Fruit fly (Drosophila melanogaster) whole organism, embryonic: ENCODE results near the gene CG7860.

Source experiments
- Ada2b ChIP-seq: fragments of 200-800 bp; sonication (Bioruptor generic); IDR thresholded peaks from 2 replicates; pipeline ENCODE4 v1.3.6; 2022; ENCODE audit warnings: missing biosample characterization, missing genetic modification characterization
- Atf3 ChIP-seq: fragments of 200-800 bp; sonication (Bioruptor generic); optimal IDR thresholded peaks from 3 replicates; lab custom pipeline; 2016; ENCODE audit warnings: missing biosample characterization, missing genetic modification characterization
- Awh ChIP-seq: fragments of 200-800 bp; sonication (Bioruptor generic); IDR thresholded peaks from 2 replicates; pipeline ENCODE4, ENCODE4 v1.3.6; 2022; ENCODE audit warnings: missing biosample characterization, missing genetic modification characterization
- Bteb2 ChIP-seq: fragments of 200-800 bp; sonication (Bioruptor generic); optimal IDR thresholded peaks from 2 replicates; lab custom pipeline; 2016; ENCODE audit warnings: missing biosample characterization, missing genetic modification characterization
- CG10321 ChIP-seq: fragments of 200-800 bp; sonication (Bioruptor generic); IDR thresholded peaks from 2 replicates; pipeline ENCODE4 v1.3.6; 2022; ENCODE audit warnings: missing biosample characterization, missing genetic modification characterization
- CG10543 ChIP-seq: fragments of 200-800 bp; sonication (Bioruptor generic); optimal IDR thresholded peaks from 3 replicates; lab custom pipeline; 2017; ENCODE audit warnings: missing biosample characterization, mild to moderate bottlenecking, missing genetic modification characterization, moderate library complexity
- CG11247 ChIP-seq: fragments of 200-800 bp; sonication (Bioruptor generic); IDR thresholded peaks from 2 replicates; pipeline ENCODE4 v1.3.6; 2022; ENCODE audit warnings: missing biosample characterization, missing genetic modification characterization
- CG13123 ChIP-seq: fragments of 200-800 bp; sonication (Bioruptor generic); optimal IDR thresholded peaks from 2 replicates; lab custom pipeline; 2016; ENCODE audit warnings: missing biosample characterization, missing genetic modification characterization
- CG14050 ChIP-seq: fragments of 200-800 bp; sonication (Bioruptor generic); IDR thresholded peaks from 3 replicates; pipeline ENCODE4 v1.3.6; 2022; ENCODE audit warnings: missing biosample characterization, missing genetic modification characterization
- CG14441 ChIP-seq: fragments of 200-800 bp; sonication (Bioruptor generic); IDR thresholded peaks from 2 replicates; pipeline ENCODE4 v1.3.6; 2022; ENCODE audit warnings: missing biosample characterization, missing genetic modification characterization
- CG14667 ChIP-seq: fragments of 200-800 bp; sonication (Bioruptor generic); IDR thresholded peaks from 2 replicates; pipeline ENCODE4 v1.3.6; 2022; ENCODE audit warnings: missing biosample characterization, missing genetic modification characterization
- CG15073 ChIP-seq: fragments of 200-800 bp; sonication (Bioruptor generic); optimal IDR thresholded peaks from 2 replicates; lab custom pipeline; 2016; ENCODE audit warnings: missing biosample characterization, missing genetic modification characterization
- CG15269 ChIP-seq: fragments of 200-800 bp; sonication (Bioruptor generic); optimal IDR thresholded peaks from 2 replicates; lab custom pipeline; 2018; ENCODE audit warnings: missing biosample characterization, mild to moderate bottlenecking, missing genetic modification characterization, moderate library complexity
- CG18764 ChIP-seq: fragments of 200-800 bp; sonication (Bioruptor generic); optimal IDR thresholded peaks from 3 replicates; lab custom pipeline; 2016; ENCODE audit warnings: missing biosample characterization, missing genetic modification characterization
- CG2129 ChIP-seq: fragments of 200-800 bp; sonication (Bioruptor generic); IDR thresholded peaks from 2 replicates; pipeline ENCODE4 v1.3.6; 2022; ENCODE audit warnings: missing biosample characterization, missing genetic modification characterization; ENCODE audit not compliant: partially characterized antibody
- CG2875 ChIP-seq: fragments of 200-800 bp; sonication (Bioruptor generic); optimal IDR thresholded peaks from 2 replicates; lab custom pipeline; 2017; ENCODE audit warnings: missing biosample characterization, mild to moderate bottlenecking, missing genetic modification characterization, missing genetic modification reagents
- CG30020 ChIP-seq: fragments of 200-800 bp; optimal IDR thresholded peaks from 2 replicates; lab custom pipeline; 2019; ENCODE audit warnings: missing biosample characterization, mild to moderate bottlenecking, missing genetic modification characterization, moderate library complexity
- CG3281 ChIP-seq: fragments of 200-800 bp; sonication (Bioruptor generic); optimal IDR thresholded peaks from 3 replicates; lab custom pipeline; 2017; ENCODE audit warnings: missing biosample characterization, mild to moderate bottlenecking, missing genetic modification characterization
- CG3838 ChIP-seq: fragments of 200-800 bp; sonication (Bioruptor generic); optimal IDR thresholded peaks from 3 replicates; lab custom pipeline; 2016; ENCODE audit warnings: missing biosample characterization, missing genetic modification characterization
- CG6254 ChIP-seq: fragments of 200-800 bp; sonication (Bioruptor generic); optimal IDR thresholded peaks from 3 replicates; lab custom pipeline; 2017; ENCODE audit warnings: mild to moderate bottlenecking, missing biosample characterization, missing genetic modification reagents, missing genetic modification characterization
- CG6854 ChIP-seq: fragments of 200-800 bp; sonication (Bioruptor generic); optimal IDR thresholded peaks from 3 replicates; lab custom pipeline; 2017; ENCODE audit warnings: missing biosample characterization, mild to moderate bottlenecking, missing genetic modification characterization
- CG7372 ChIP-seq: fragments of 200-800 bp; sonication (Bioruptor generic); IDR thresholded peaks from 2 replicates; pipeline ENCODE4 v1.3.6; 2022; ENCODE audit warnings: missing biosample characterization, missing genetic modification characterization
- CG9609 ChIP-seq: fragments of 200-800 bp; sonication (Bioruptor generic); optimal IDR thresholded peaks from 3 replicates; lab custom pipeline; 2016; ENCODE audit warnings: missing biosample characterization, missing genetic modification characterization
- Chrac-16 ChIP-seq: fragments of 200-800 bp; sonication (Bioruptor generic); optimal IDR thresholded peaks from 3 replicates; lab custom pipeline; 2016; ENCODE audit warnings: missing biosample characterization, missing genetic modification characterization
- Dbx ChIP-seq: fragments of 200-800 bp; sonication (Bioruptor generic); IDR thresholded peaks from 3 replicates; pipeline ENCODE4 v1.3.6; 2022; ENCODE audit warnings: missing biosample characterization, missing genetic modification characterization
- Deaf1 ChIP-seq: fragments of 200-800 bp; optimal IDR thresholded peaks from 3 replicates; lab custom pipeline; 2019; ENCODE audit warnings: missing biosample characterization, mild to moderate bottlenecking, missing genetic modification characterization, moderate library complexity
- Ets65A ChIP-seq: fragments of 200-800 bp; sonication (Bioruptor generic); peaks from one replicate; lab custom pipeline; 2016; ENCODE audit warnings: missing biosample characterization, missing genetic modification characterization
- Fer1 ChIP-seq: fragments of 200-800 bp; sonication (Bioruptor generic); optimal IDR thresholded peaks from 2 replicates; lab custom pipeline; 2017; ENCODE audit warnings: missing biosample characterization, mild to moderate bottlenecking, missing genetic modification characterization
- Gug ChIP-seq: fragments of 200-800 bp; sonication (Bioruptor generic); IDR thresholded peaks from 4 replicates; pipeline ENCODE4 v1.3.6; 2022; ENCODE audit warnings: missing biosample characterization, missing genetic modification characterization
- HLH4C ChIP-seq: fragments of 200-800 bp; sonication (Bioruptor generic); IDR thresholded peaks from 3 replicates; pipeline ENCODE4 v1.3.6; 2022; ENCODE audit warnings: missing biosample characterization, missing genetic modification characterization; ENCODE audit not compliant: partially characterized antibody
- MBD-R2 ChIP-seq: fragments of 200-800 bp; sonication (Bioruptor generic); IDR thresholded peaks from 2 replicates; pipeline ENCODE4 v1.3.6; 2022; ENCODE audit warnings: missing biosample characterization, missing genetic modification characterization
- PHDP ChIP-seq: fragments of 200-800 bp; sonication (Bioruptor generic); optimal IDR thresholded peaks from 3 replicates; lab custom pipeline; 2018; ENCODE audit warnings: missing biosample characterization, mild to moderate bottlenecking, missing genetic modification characterization, moderate library complexity
- Ptx1 ChIP-seq: fragments of 200-800 bp; sonication (Bioruptor generic); IDR thresholded peaks from 2 replicates; pipeline ENCODE4 v1.3.6; 2022; ENCODE audit warnings: missing biosample characterization, missing genetic modification characterization
- Side ChIP-seq: fragments of 200-800 bp; sonication (Bioruptor generic); optimal IDR thresholded peaks from 2 replicates; lab custom pipeline; 2016; ENCODE audit warnings: missing biosample characterization, missing genetic modification characterization
- TFAM ChIP-seq: fragments of 200-800 bp; sonication (Bioruptor generic); optimal IDR thresholded peaks from 2 replicates; lab custom pipeline; 2017; ENCODE audit warnings: missing biosample characterization, missing genetic modification characterization, inconsistent platforms
- ac ChIP-seq: fragments of 200-800 bp; sonication (Bioruptor generic); optimal IDR thresholded peaks from 3 replicates; lab custom pipeline; 2017; ENCODE audit warnings: missing biosample characterization, mild to moderate bottlenecking, missing genetic modification characterization
- amos ChIP-seq: fragments of 200-800 bp; sonication (Bioruptor generic); IDR thresholded peaks from 2 replicates; pipeline ENCODE4 v1.3.6; 2022; ENCODE audit warnings: missing biosample characterization, missing genetic modification characterization; ENCODE audit not compliant: partially characterized antibody
- bigmax ChIP-seq: fragments of 200-800 bp; sonication (Bioruptor generic); optimal IDR thresholded peaks from 2 replicates; lab custom pipeline; 2018; ENCODE audit warnings: missing biosample characterization, mild to moderate bottlenecking, missing genetic modification characterization
- cad ChIP-seq: fragments of >200 bp; optimal IDR thresholded peaks from 2 replicates; lab custom pipeline; 2017; ENCODE audit warnings: missing biosample characterization, missing genetic modification characterization
- cato ChIP-seq: fragments of 200-800 bp; sonication (Bioruptor generic); optimal IDR thresholded peaks from 2 replicates; lab custom pipeline; 2016; ENCODE audit warnings: missing biosample characterization, missing genetic modification characterization, borderline replicate concordance
- esg ChIP-seq: fragments of 200-800 bp; sonication (Bioruptor generic); conservative IDR thresholded peaks from 2 replicates; pipeline ENCODE4 v1.3.6; 2022; ENCODE audit warnings: missing biosample characterization, missing genetic modification characterization
- fu2 ChIP-seq: fragments of 200-800 bp; sonication (Bioruptor generic); optimal IDR thresholded peaks from 2 replicates; lab custom pipeline; 2016; ENCODE audit warnings: missing biosample characterization, missing genetic modification characterization
- gcm2 ChIP-seq: fragments of 200-800 bp; sonication (Bioruptor generic); optimal IDR thresholded peaks from 2 replicates; lab custom pipeline; 2016; ENCODE audit warnings: missing biosample characterization, missing genetic modification characterization
- lilli ChIP-seq: fragments of 200-800 bp; sonication (Bioruptor generic); optimal IDR thresholded peaks from 3 replicates; lab custom pipeline; 2016; ENCODE audit warnings: missing biosample characterization, missing genetic modification characterization
- rib ChIP-seq: fragments of 200-800 bp; sonication (Bioruptor generic); IDR thresholded peaks from 2 replicates; pipeline ENCODE4 v1.3.6; 2022; ENCODE audit warnings: missing biosample characterization, missing genetic modification characterization
- row ChIP-seq: fragments of 200-800 bp; sonication (Bioruptor generic); IDR thresholded peaks from 3 replicates; pipeline ENCODE4 v1.3.6; 2022; ENCODE audit warnings: missing biosample characterization, missing genetic modification characterization
- sd ChIP-seq: fragments of 200-800 bp; sonication (Bioruptor generic); optimal IDR thresholded peaks from 3 replicates; lab custom pipeline; 2018; ENCODE audit warnings: missing biosample characterization, mild to moderate bottlenecking, missing genetic modification characterization, moderate library complexity
- sens-2 ChIP-seq: fragments of 200-800 bp; sonication (Bioruptor generic); IDR thresholded peaks from 2 replicates; pipeline ENCODE4 v1.3.6; 2022; ENCODE audit warnings: missing biosample characterization, missing genetic modification characterization
- stwl ChIP-seq: fragments of 200-800 bp; sonication (Bioruptor generic); optimal IDR thresholded peaks from 3 replicates; lab custom pipeline; 2018; ENCODE audit warnings: missing biosample characterization, mild to moderate bottlenecking, missing genetic modification characterization, moderate library complexity
- tap ChIP-seq: fragments of 200-800 bp; optimal IDR thresholded peaks from 3 replicates; lab custom pipeline; 2019; ENCODE audit warnings: missing biosample characterization, mild to moderate bottlenecking, missing genetic modification characterization, moderate library complexity
- tin ChIP-seq: fragments of 200-800 bp; sonication (Bioruptor generic); optimal IDR thresholded peaks from 3 replicates; lab custom pipeline; 2016; ENCODE audit warnings: missing biosample characterization, missing genetic modification characterization
- unc-4 ChIP-seq: fragments of 200-800 bp; sonication (Bioruptor generic); IDR thresholded peaks from 2 replicates; pipeline ENCODE4 v1.3.6; 2022; ENCODE audit warnings: missing biosample characterization, missing genetic modification characterization; ENCODE audit not compliant: partially characterized antibody
- vvl ChIP-seq: fragments of 200-800 bp; sonication (Bioruptor generic); IDR thresholded peaks from 2 replicates; pipeline ENCODE4 v1.3.6; 2022; ENCODE audit warnings: missing biosample characterization, missing genetic modification characterization

CG7860 gene

dm6 chrX:15574384-15574783 lies 5.6 kb downstream of the CG7860 start, which contains the start of gene CG9213 (continued):
- TF ChIP-seq cad (GFP tag; lab: Kevin White, UChicago) = no peak
- no peak for TF ChIP-seq Deaf1 (tag; lab: Kevin White, UChicago)
- no peak for TF ChIP-seq CG15073
- TF ChIP-seq ac (GFP tag; lab: Kevin White, UChicago) = no peak
- TF ChIP-seq CG10321 (GFP tag; lab: Robert Waterston, UW) = no peak
- TF ChIP-seq Side (GFP tag; lab: Kevin White, UChicago) = no peak
- TF ChIP-seq Ada2b (GFP tag; lab: Robert Waterston, UW) = no peak
- no peak for TF ChIP-seq CG14441
- no peak for TF ChIP-seq CG9609 (GFP tag; lab: Kevin White, UChicago)
- TF ChIP-seq CG14050 (GFP tag; lab: Robert Waterston, UW) = no peak
- no peak for TF ChIP-seq CG7372 (GFP tag; lab: Robert Waterston, UW)
- TF ChIP-seq MBD-R2 = peak; percentile 91
- TF ChIP-seq HLH4C (GFP tag; lab: Robert Waterston, UW) = peak; percentile 64
- TF ChIP-seq esg (GFP tag; lab: Robert Waterston, UW) = no peak
- TF ChIP-seq Fer1 = no peak
- TF ChIP-seq CG3838 (GFP tag; lab: Kevin White, UChicago) = no peak
- 0 out of 2 replicates have a peak, but pooled peaks have one; percentile 12 for TF ChIP-seq Ptx1 (GFP tag; lab: Robert Waterston, UW)
- no peak for TF ChIP-seq Bteb2
- TF ChIP-seq Chrac-16 (GFP tag; lab: Kevin White, UChicago) = no peak
- TF ChIP-seq Atf3 (GFP tag; lab: Kevin White, UChicago) = no peak
- TF ChIP-seq lilli (GFP tag; lab: Kevin White, UChicago) = peak; percentile 24
- TF ChIP-seq stwl (tag; lab: Kevin White, UChicago) = peak; percentile 34
- TF ChIP-seq rib (GFP tag; lab: Robert Waterston, UW) = no peak
- TF ChIP-seq CG30020 = no peak
- no peak for TF ChIP-seq CG3281
- no peak for TF ChIP-seq CG10543 (GFP tag; lab: Kevin White, UChicago)
- peak; percentile 81 for TF ChIP-seq row (GFP tag; lab: Robert Waterston, UW)
- TF ChIP-seq Dbx (GFP tag; lab: Robert Waterston, UW) = 0 out of 3 replicates have a peak, but pooled peaks have one; percentile 14
- TF ChIP-seq cato = no peak
- TF ChIP-seq CG6854 (GFP tag; lab: Kevin White, UChicago) = no peak
- no peak for TF ChIP-seq CG2875
- no peak for TF ChIP-seq CG18764 (GFP tag; lab: Kevin White, UChicago)
- TF ChIP-seq gcm2 = no peak
- TF ChIP-seq Awh = no peak
- no peak for TF ChIP-seq Gug (GFP tag; lab: Robert Waterston, UW)
- peak; percentile 57; the same call in 1 of the 2 replicates for TF ChIP-seq CG2129 (GFP tag; lab: Robert Waterston, UW)
- no peak for TF ChIP-seq CG11247 (GFP tag; lab: Robert Waterston, UW)
- TF ChIP-seq CG15269 (tag; lab: Kevin White, UChicago) = no peak
- TF ChIP-seq bigmax (GFP tag; lab: Kevin White, UChicago) = no peak
- no peak for TF ChIP-seq TFAM (GFP tag; lab: Kevin White, UChicago)
- TF ChIP-seq sd = no peak
- no peak for TF ChIP-seq tap (tag; lab: Kevin White, UChicago)
- TF ChIP-seq PHDP (tag; lab: Kevin White, UChicago) = no peak
- peak; percentile 81 for TF ChIP-seq unc-4 (GFP tag; lab: Robert Waterston, UW)
- no peak for TF ChIP-seq CG14667 (GFP tag; lab: Robert Waterston, UW)
- TF ChIP-seq Ets65A (GFP tag; lab: Kevin White, UChicago) = no peak
- no peak for TF ChIP-seq CG6254
- TF ChIP-seq fu2 = no peak
- TF ChIP-seq CG13123 (GFP tag; lab: Kevin White, UChicago) = no peak
- no peak for TF ChIP-seq tin (GFP tag; lab: Kevin White, UChicago)
- 0 out of 2 replicates have a peak, but pooled peaks have one; percentile 13 for TF ChIP-seq vvl (GFP tag; lab: Robert Waterston, UW)
- TF ChIP-seq sens-2 (GFP tag; lab: Robert Waterston, UW) = no peak
- TF ChIP-seq amos = peak; percentile 84
